Fruit fly (Drosophila melanogaster): ENCODE measurements around the gene fon.

Gene fon

DNA sequence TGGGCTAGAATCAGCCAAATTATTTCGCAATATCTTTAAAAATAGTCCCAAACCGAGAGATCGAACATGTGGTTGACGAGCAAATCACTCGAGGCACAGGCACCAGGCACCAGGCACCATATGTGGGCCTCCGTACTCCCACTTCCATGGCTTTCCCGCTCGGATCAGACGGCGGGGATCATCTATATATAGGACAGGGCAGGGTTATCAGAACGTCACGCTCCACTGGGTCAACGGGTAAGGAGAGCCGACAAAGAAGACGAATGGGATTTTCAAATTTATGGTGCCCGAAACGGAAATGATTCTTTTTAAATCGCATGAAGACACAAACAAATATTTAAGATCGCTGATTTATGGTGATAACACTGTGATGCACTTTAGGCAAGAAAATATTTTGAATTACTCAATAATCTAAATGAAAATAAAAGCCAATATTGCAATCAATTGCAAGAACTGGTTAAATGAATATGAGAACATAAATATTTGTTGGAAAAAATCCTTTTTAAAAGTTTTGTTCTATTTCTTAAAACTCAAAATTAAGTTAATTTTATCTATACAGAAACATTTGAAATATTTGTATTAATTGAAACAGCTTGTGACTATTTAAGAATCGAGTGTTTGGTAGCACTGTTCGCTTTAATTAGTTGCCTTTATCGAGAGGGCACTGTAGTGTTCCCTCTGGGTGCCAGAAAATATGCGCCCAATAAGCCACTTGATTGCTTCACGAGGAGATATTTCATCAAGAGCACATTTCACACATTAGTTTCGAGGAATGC is 27.3 kb upstream of the fon start (continued):
- peak; percentile 14 for TF ChIP-seq CG18262 (tag; optimal IDR thresholded peaks at IDR 0.05)
- no peak for TF ChIP-seq fd64A (GFP tag; optimal IDR thresholded peaks at IDR 0.05)
- TF ChIP-seq H15 (GFP tag; IDR thresholded peaks at IDR 0.05), result no peak
- no peak for TF ChIP-seq CG9609 (GFP tag; optimal IDR thresholded peaks at IDR 0.05)
- no peak for TF ChIP-seq az2 (GFP tag; optimal IDR thresholded peaks at IDR 0.05)
- no peak for TF ChIP-seq Rx (GFP tag; IDR thresholded peaks at IDR 0.05)
- TF ChIP-seq p53 (GFP tag; optimal IDR thresholded peaks at IDR 0.05), result no peak
- no peak for TF ChIP-seq tap (tag; optimal IDR thresholded peaks at IDR 0.05)
- peak; percentile 18 for TF ChIP-seq dmrt99B (tag; optimal IDR thresholded peaks at IDR 0.05)
- peak; percentile 45 for TF ChIP-seq CG12769 (tag; optimal IDR thresholded peaks at IDR 0.05)
- no peak for TF ChIP-seq pros (GFP tag; optimal IDR thresholded peaks at IDR 0.05)
- no peak for TF ChIP-seq CG1603 (tag; optimal IDR thresholded peaks at IDR 0.05)
- no peak for TF ChIP-seq sens-2 (GFP tag; IDR thresholded peaks at IDR 0.05)
- no peak for TF ChIP-seq eyg (GFP tag; optimal IDR thresholded peaks at IDR 0.05)
- peak; percentile 3 for TF ChIP-seq Blimp-1 (GFP tag; optimal IDR thresholded peaks at IDR 0.05)
- no peak for TF ChIP-seq tx (GFP tag; optimal IDR thresholded peaks at IDR 0.05)
- no peak for TF ChIP-seq stwl (tag; optimal IDR thresholded peaks at IDR 0.05)
- peak; percentile 0 for TF ChIP-seq Med (GFP tag)
- no peak for TF ChIP-seq Dll (GFP tag; IDR thresholded peaks at IDR 0.05; ENCODE audit: partially characterized antibody)
- no peak for TF ChIP-seq Lhr (GFP tag; optimal IDR thresholded peaks at IDR 0.05)
- no peak for TF ChIP-seq BtbVII (GFP tag; optimal IDR thresholded peaks at IDR 0.05)
- TF ChIP-seq bab2 (GFP tag; optimal IDR thresholded peaks at IDR 0.05), result no peak
- no peak for TF ChIP-seq Dfd (GFP tag; optimal IDR thresholded peaks at IDR 0.05)
- no peak for TF ChIP-seq row (GFP tag; IDR thresholded peaks at IDR 0.05)
- TF ChIP-seq Bteb2 (GFP tag; optimal IDR thresholded peaks at IDR 0.05), result no peak
- peak; percentile 56 for TF ChIP-seq sens (GFP tag)
- TF ChIP-seq CG6854 (GFP tag; optimal IDR thresholded peaks at IDR 0.05), result no peak
- no peak for TF ChIP-seq CG8281 (tag; optimal IDR thresholded peaks at IDR 0.05)
- no peak for TF ChIP-seq tin (GFP tag; optimal IDR thresholded peaks at IDR 0.05)
- TF ChIP-seq Max (GFP tag; optimal IDR thresholded peaks at IDR 0.05), result no peak
- no peak for TF ChIP-seq CG4424 (GFP tag; optimal IDR thresholded peaks at IDR 0.05)
- no peak for TF ChIP-seq en (GFP tag; optimal IDR thresholded peaks at IDR 0.05)
- no peak for TF ChIP-seq CG11456 (GFP tag; IDR thresholded peaks at IDR 0.05)
- TF ChIP-seq br (optimal IDR thresholded peaks at IDR 0.05), result no peak
- TF ChIP-seq CG17361 (GFP tag; IDR thresholded peaks at IDR 0.05), result 0 out of 3 replicates have a peak, but pooled peaks have one; percentile 24
- no peak for TF ChIP-seq CG7372 (GFP tag; IDR thresholded peaks at IDR 0.05)
- TF ChIP-seq al (GFP tag; IDR thresholded peaks at IDR 0.05), result no peak
- no peak for TF ChIP-seq Hmr (GFP tag; optimal IDR thresholded peaks at IDR 0.05)
- peak; percentile 77 for TF ChIP-seq grau (tag; optimal IDR thresholded peaks at IDR 0.05)
- no peak for TF ChIP-seq klu (GFP tag; IDR thresholded peaks at IDR 0.05)
- no peak for TF ChIP-seq Dek (tag; optimal IDR thresholded peaks at IDR 0.05)
- TF ChIP-seq mld (GFP tag; IDR thresholded peaks at IDR 0.05; ENCODE audit: partially characterized antibody), result no peak
- TF ChIP-seq CG2712 (tag; optimal IDR thresholded peaks at IDR 0.05), result peak; percentile 13
- TF ChIP-seq Mad (GFP tag; optimal IDR thresholded peaks at IDR 0.05), result no peak
- TF ChIP-seq YL-1 (GFP tag; optimal IDR thresholded peaks at IDR 0.05), result no peak
- TF ChIP-seq Hr3 (GFP tag; optimal IDR thresholded peaks at IDR 0.05), result no peak
- no peak for TF ChIP-seq CG43689 (GFP tag; IDR thresholded peaks at IDR 0.05)
- no peak for TF ChIP-seq Antp (GFP tag; optimal IDR thresholded peaks at IDR 0.05)
- TF ChIP-seq rib (GFP tag; IDR thresholded peaks at IDR 0.05), result no peak
- TF ChIP-seq HLH3B (GFP tag; IDR thresholded peaks at IDR 0.05), result no peak
- no peak for TF ChIP-seq Awh (GFP tag; IDR thresholded peaks at IDR 0.05)
